Worm (Caenorhabditis elegans) whole organism, young adult: ENCODE data around the gene cacn-1.

Experiments
- B0336.3 ChIP-seq: fragments of 200-800 bp; sonication (Bioruptor generic); IDR thresholded peaks from 2 replicates; pipeline ENCODE4 v1.3.6; 2022; ENCODE audit warnings: missing genetic modification characterization, missing compliant biosample characterization
- C17E4.6 ChIP-seq: fragments of 200-800 bp; sonication (Bioruptor generic); IDR thresholded peaks from 2 replicates; pipeline ENCODE4 v1.3.6; 2022; ENCODE audit warnings: missing genetic modification reagents, missing genetic modification characterization, missing compliant biosample characterization
- D2030.7 ChIP-seq: fragments of 200-800 bp; sonication (Bioruptor generic); IDR thresholded peaks from 2 replicates; pipeline ENCODE4 v1.3.6; 2022; ENCODE audit warnings: missing genetic modification reagents, missing genetic modification characterization, missing compliant biosample characterization
- F10E7.11 ChIP-seq: sonication (generic microtip); optimal IDR thresholded peaks from 2 replicates; lab custom pipeline; 2017; ENCODE audit warnings: mild to moderate bottlenecking, missing genetic modification characterization, moderate library complexity, missing compliant biosample characterization
- F33H1.4 ChIP-seq: fragments of 200-800 bp; sonication (Bioruptor generic); IDR thresholded peaks from 2 replicates; pipeline ENCODE4 v1.3.6; 2022; ENCODE audit warnings: missing genetic modification reagents, missing genetic modification characterization, missing compliant biosample characterization
- F37B4.10 ChIP-seq: fragments of 200-800 bp; sonication (Bioruptor generic); IDR thresholded peaks from 2 replicates; pipeline ENCODE4 v1.3.6; 2022; ENCODE audit warnings: missing genetic modification characterization, missing compliant biosample characterization
- F57A8.1 ChIP-seq: fragments of 200-800 bp; sonication (Bioruptor generic); optimal IDR thresholded peaks from 2 replicates; lab custom pipeline; 2018; ENCODE audit warnings: mild to moderate bottlenecking, missing genetic modification characterization, moderate library complexity, missing compliant biosample characterization
- K11D2.4 ChIP-seq: fragments of 200-800 bp; sonication (Bioruptor generic); IDR thresholded peaks from 2 replicates; pipeline ENCODE4 v1.3.6; 2022; ENCODE audit warnings: missing genetic modification reagents, missing genetic modification characterization, missing compliant biosample characterization
- Y67H2A.10 ChIP-seq: fragments of 200-800 bp; sonication (Bioruptor generic); conservative IDR thresholded peaks from 2 replicates; pipeline ENCODE4 v1.3.6; 2022; ENCODE audit warnings: missing genetic modification reagents, missing genetic modification characterization, missing compliant biosample characterization
- ZK185.1 ChIP-seq: sonication (generic microtip); optimal IDR thresholded peaks from 2 replicates; lab custom pipeline; 2016; ENCODE audit warnings: mild to moderate bottlenecking, missing genetic modification characterization, missing compliant biosample characterization; ENCODE audit not compliant: poor library complexity, severe bottlenecking
- akir-1 ChIP-seq: fragments of 200-800 bp; sonication (Bioruptor generic); optimal IDR thresholded peaks from 2 replicates; lab custom pipeline; 2018; ENCODE audit warnings: mild to moderate bottlenecking, missing genetic modification characterization, moderate library complexity, missing compliant biosample characterization
- ama-1 ChIP-seq, 3 experiments: fragments of 150-350 bp in 1 of 3; sonication (generic microtip) in 2 of 3; optimal IDR thresholded peaks; 2 replicates each; lab custom pipeline; 2014 to 2018; ENCODE audit warnings: missing biosample characterization in 2 of 3, missing genetic modification characterization in 2 of 3, missing genetic modification reagents in 2 of 3
- aptf-3 ChIP-seq: fragments of 200-800 bp; sonication (Bioruptor generic); IDR thresholded peaks from 2 replicates; pipeline ENCODE4 v1.3.6; 2022; ENCODE audit warnings: missing genetic modification characterization, missing compliant biosample characterization
- atf-7 ChIP-seq: sonication (generic microtip); optimal IDR thresholded peaks from 2 replicates; lab custom pipeline; 2017; ENCODE audit warnings: mild to moderate bottlenecking, missing genetic modification characterization, missing compliant biosample characterization
- attf-3 ChIP-seq: fragments of 200-800 bp; sonication (Bioruptor generic); conservative IDR thresholded peaks from 2 replicates; pipeline ENCODE4 v1.3.6; 2022; ENCODE audit warnings: missing genetic modification reagents, missing genetic modification characterization, missing compliant biosample characterization
- attf-5 ChIP-seq: fragments of 200-800 bp; sonication (Bioruptor generic); optimal IDR thresholded peaks from 2 replicates; lab custom pipeline; 2018; ENCODE audit warnings: mild to moderate bottlenecking, missing genetic modification characterization, missing compliant biosample characterization
- bed-1 ChIP-seq: fragments of 200-800 bp; sonication (Bioruptor generic); IDR thresholded peaks from 2 replicates; pipeline ENCODE4 v1.3.6; 2022; ENCODE audit warnings: missing genetic modification reagents, missing genetic modification characterization, missing compliant biosample characterization
- cebp-1 ChIP-seq, 2 experiments: fragments of 200-800 bp in 1 of 2; sonication (Bioruptor generic) in 1 of 2; sonication (generic microtip) in 1 of 2; IDR thresholded peaks in 1 of 2; optimal IDR thresholded peaks in 1 of 2; 2 replicates each; pipeline versions ENCODE4 v1.3.6 to Lab custom; 2017 to 2022; ENCODE audit warnings: missing compliant biosample characterization in 2 of 2, missing genetic modification characterization in 2 of 2, mild to moderate bottlenecking in 1 of 2, missing genetic modification reagents in 1 of 2, moderate library complexity in 1 of 2
- ceh-100 ChIP-seq: fragments of 200-800 bp; sonication (Bioruptor generic); IDR thresholded peaks from 2 replicates; pipeline ENCODE4 v1.3.6; 2022; ENCODE audit warnings: missing genetic modification reagents, missing genetic modification characterization, missing compliant biosample characterization
- ceh-27 ChIP-seq: fragments of 200-800 bp; sonication (Bioruptor generic); optimal IDR thresholded peaks from 2 replicates; lab custom pipeline; 2018; ENCODE audit warnings: mild to moderate bottlenecking, missing genetic modification characterization, moderate library complexity, missing compliant biosample characterization
- ceh-79 ChIP-seq: sonication (generic microtip); optimal IDR thresholded peaks from 2 replicates; lab custom pipeline; 2017; ENCODE audit warnings: mild to moderate bottlenecking, missing genetic modification characterization, missing compliant biosample characterization
- ceh-91 ChIP-seq: fragments of 200-800 bp; sonication (Bioruptor generic); IDR thresholded peaks from 2 replicates; pipeline ENCODE4 v1.3.6; 2022; ENCODE audit warnings: missing genetic modification reagents, missing genetic modification characterization, missing compliant biosample characterization
- chd-7 ChIP-seq: sonication (generic microtip); optimal IDR thresholded peaks from 2 replicates; lab custom pipeline; 2016; ENCODE audit warnings: mild to moderate bottlenecking, missing genetic modification characterization, moderate library complexity, missing compliant biosample characterization
- die-1 ChIP-seq: sonication (generic microtip); optimal IDR thresholded peaks from 2 replicates; lab custom pipeline; 2016; ENCODE audit warnings: missing genotype, mild to moderate bottlenecking, missing genetic modification characterization, missing compliant biosample characterization
- egl-18 ChIP-seq: fragments of 200-800 bp; sonication (Bioruptor generic); IDR thresholded peaks from 2 replicates; pipeline ENCODE4 v1.3.6; 2022; ENCODE audit warnings: missing genetic modification reagents, missing genetic modification characterization, missing compliant biosample characterization
- egrh-3 ChIP-seq: fragments of 200-800 bp; sonication (Bioruptor generic); IDR thresholded peaks from 2 replicates; pipeline ENCODE4 v1.3.6; 2022; ENCODE audit warnings: missing genetic modification reagents, missing genetic modification characterization, missing compliant biosample characterization
- hlh-12 ChIP-seq: sonication (generic microtip); optimal IDR thresholded peaks from 2 replicates; lab custom pipeline; 2016; ENCODE audit warnings: missing genetic modification characterization, missing compliant biosample characterization
- hsf-1 ChIP-seq: fragments of 200-800 bp; sonication (Bioruptor generic); IDR thresholded peaks from 2 replicates; pipeline ENCODE4 v1.3.6; 2022; ENCODE audit warnings: missing genetic modification reagents, missing genetic modification characterization, missing compliant biosample characterization
- lin-35 ChIP-seq, 3 experiments: fragments of 150-350 bp in 2 of 3; sonication (generic microtip) in 1 of 3; optimal IDR thresholded peaks; 2 replicates each; lab custom pipeline; 2014 to 2018; ENCODE audit warnings: missing biosample characterization in 3 of 3, missing genetic modification characterization in 3 of 3, missing genetic modification reagents in 3 of 3
- lin-40 ChIP-seq: sonication (generic microtip); optimal IDR thresholded peaks from 2 replicates; lab custom pipeline; 2016; ENCODE audit warnings: missing genetic modification characterization, mild to moderate bottlenecking, missing compliant biosample characterization, missing genotype, missing genetic modification reagents
- lin-54 ChIP-seq: fragments of 200-800 bp; sonication (Bioruptor generic); optimal IDR thresholded peaks from 2 replicates; lab custom pipeline; 2018; ENCODE audit warnings: mild to moderate bottlenecking, missing genetic modification characterization, missing compliant biosample characterization
- lsy-27 ChIP-seq: sonication (generic microtip); optimal IDR thresholded peaks from 2 replicates; lab custom pipeline; 2017; ENCODE audit warnings: missing genetic modification characterization, mild to moderate bottlenecking, missing compliant biosample characterization, antibody characterized with exemption, missing genotype, borderline replicate concordance; ENCODE audit not compliant: insufficient read depth
- madf-3 ChIP-seq: fragments of 200-800 bp; sonication (Bioruptor generic); IDR thresholded peaks from 2 replicates; pipeline ENCODE4 v1.3.6; 2022; ENCODE audit warnings: missing genetic modification reagents, missing genetic modification characterization, missing compliant biosample characterization
- madf-8 ChIP-seq: fragments of 200-800 bp; sonication (Bioruptor generic); conservative IDR thresholded peaks from 2 replicates; pipeline ENCODE4 v1.3.6; 2022; ENCODE audit warnings: missing genetic modification reagents, missing genetic modification characterization, missing compliant biosample characterization
- mel-28 ChIP-seq: sonication (generic microtip); optimal IDR thresholded peaks from 2 replicates; lab custom pipeline; 2016; ENCODE audit warnings: borderline replicate concordance, mild to moderate bottlenecking, missing genetic modification characterization, missing compliant biosample characterization
- nfya-2 ChIP-seq: fragments of 200-800 bp; sonication (Bioruptor generic); IDR thresholded peaks from 2 replicates; pipeline ENCODE4 v1.3.6; 2022; ENCODE audit warnings: missing genetic modification reagents, missing genetic modification characterization, missing compliant biosample characterization
- nfyb-1 ChIP-seq: fragments of 200-800 bp; sonication (Bioruptor generic); IDR thresholded peaks from 2 replicates; pipeline ENCODE4 v1.3.6; 2022; ENCODE audit warnings: missing genetic modification reagents, missing genetic modification characterization, missing compliant biosample characterization
- nhr-120 ChIP-seq: fragments of 200-800 bp; sonication (Bioruptor generic); IDR thresholded peaks from 2 replicates; pipeline ENCODE4 v1.3.6; 2022; ENCODE audit warnings: missing genetic modification characterization, missing compliant biosample characterization
- pha-4 ChIP-seq: fragments of 150-350 bp; sonication (generic microtip); optimal IDR thresholded peaks from 2 replicates; lab custom pipeline; 2014; ENCODE audit warnings: missing biosample characterization, missing genetic modification reagents, missing genetic modification characterization
- snpc-1.1 ChIP-seq: sonication (generic microtip); optimal IDR thresholded peaks from 2 replicates; lab custom pipeline; 2017; ENCODE audit warnings: missing genetic modification characterization, mild to moderate bottlenecking, missing compliant biosample characterization, antibody characterized with exemption, moderate library complexity, missing genotype, missing genetic modification reagents; ENCODE audit not compliant: insufficient read depth
- snpc-4 ChIP-seq, 5 experiments: fragments of 150-350 bp in 1 of 5; sonication (generic microtip) in 4 of 5; optimal IDR thresholded peaks; 2 replicates each; lab custom pipeline; 2014 to 2018; ENCODE audit warnings: missing genetic modification characterization in 5 of 5, missing biosample characterization in 3 of 5, antibody characterized with exemption in 2 of 5, mild to moderate bottlenecking in 2 of 5, missing compliant biosample characterization in 2 of 5, missing genotype in 2 of 5, moderate library complexity in 2 of 5, missing genetic modification reagents in 1 of 5
- unc-130 ChIP-seq: sonication (generic microtip); optimal IDR thresholded peaks from 2 replicates; lab custom pipeline; 2016; ENCODE audit warnings: missing genetic modification reagents, missing genetic modification characterization, missing compliant biosample characterization
- ztf-22 ChIP-seq: fragments of 200-800 bp; sonication (Bioruptor generic); optimal IDR thresholded peaks from 2 replicates; lab custom pipeline; 2018; ENCODE audit warnings: mild to moderate bottlenecking, missing genetic modification characterization, moderate library complexity, missing compliant biosample characterization
- ztf-25 ChIP-seq: fragments of 200-800 bp; sonication (Bioruptor generic); IDR thresholded peaks from 2 replicates; pipeline ENCODE4 v1.3.6; 2022; ENCODE audit warnings: missing genetic modification reagents, missing genetic modification characterization, missing compliant biosample characterization
- ztf-28 ChIP-seq: fragments of 200-800 bp; sonication (Bioruptor generic); IDR thresholded peaks from 2 replicates; pipeline ENCODE4 v1.3.6; 2022; ENCODE audit warnings: missing genetic modification reagents, missing genetic modification characterization, missing compliant biosample characterization
- ztf-6 ChIP-seq: fragments of 200-800 bp; sonication (Bioruptor generic); IDR thresholded peaks from 2 replicates; pipeline ENCODE4 v1.3.6; 2022; ENCODE audit warnings: missing genetic modification reagents, missing genetic modification characterization, missing compliant biosample characterization

cacn-1 gene

DNA sequence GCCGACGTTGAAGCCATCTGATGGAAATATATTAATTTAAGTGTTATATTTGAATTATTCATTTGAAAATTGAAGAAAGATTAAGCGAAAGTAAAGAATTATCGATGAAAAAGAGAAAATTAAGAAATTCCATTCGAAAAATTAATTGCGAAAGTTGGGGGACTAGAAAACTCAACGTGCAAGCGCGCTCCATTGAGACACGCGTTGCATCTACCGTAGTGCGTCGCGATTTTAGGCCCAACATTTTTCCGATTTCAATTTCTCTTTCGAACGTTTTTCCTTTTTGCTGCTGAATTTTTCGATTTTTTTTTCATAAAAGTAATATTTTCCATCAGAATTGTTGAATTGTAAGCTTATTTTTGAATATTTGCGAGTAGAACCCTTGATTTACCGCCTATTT is 12.4 kb upstream of the cacn-1 start, which contains the start of gene Y48B6A.1 (continued):
- TF ChIP-seq die-1 (tag; lab: Kevin White, UChicago) (peak; percentile 2), attf-3 (peak; percentile 66), nfya-2 (GFP tag; lab: Robert Waterston, UW) (no peak), ceh-91 (GFP tag; lab: Robert Waterston, UW) (peak; percentile 87), ceh-27 (GFP tag; lab: Kevin White, UChicago) (peak; percentile 96), F10E7.11 (tag; lab: Kevin White, UChicago) (no peak), chd-7 (tag; lab: Kevin White, UChicago) (peak; percentile 30), cebp-1 (GFP tag; IDR thresholded peaks at IDR 0.05; lab: Robert Waterston, UW) (peak; percentile 81), cebp-1 (tag; optimal IDR thresholded peaks at IDR 0.05; lab: Kevin White, UChicago) (peak; percentile 88), lin-40 (tag; lab: Kevin White, UChicago) (peak; percentile 82), ztf-28 (peak; percentile 96), ztf-6 (GFP tag; lab: Robert Waterston, UW) (peak; percentile 88), madf-3 (GFP tag; lab: Robert Waterston, UW) (peak; percentile 99), ZK185.1 (tag; lab: Kevin White, UChicago) (no peak), nhr-120 (no peak), Y67H2A.10 (GFP tag; lab: Robert Waterston, UW) (peak; percentile 76), unc-130 (GFP tag; lab: Kevin White, UChicago) (peak; percentile 93), ama-1 (optimal IDR thresholded peaks at IDR 0.05; lab: Kevin White, UChicago) (no peak), ama-1 (GFP tag; optimal IDR thresholded peaks at IDR 0.05; lab: Kevin White, UChicago) (no peak), lin-54 (peak; percentile 87), lin-35 (GFP tag; optimal IDR thresholded peaks at IDR 0.05; lab: Kevin White, UChicago) (peak in 2 of 3 experiments; percentile 39 to 90), ceh-79 (no peak), attf-5 (peak; percentile 98), ztf-25 (GFP tag; lab: Robert Waterston, UW) (peak; percentile 90), nfyb-1 (GFP tag; lab: Robert Waterston, UW) (0 out of 2 replicates have a peak, but pooled peaks have one; percentile 40), lsy-27 (tag; lab: Kevin White, UChicago) (no peak), bed-1 (no peak), hlh-12 (tag; lab: Kevin White, UChicago) (no peak), D2030.7 (GFP tag; lab: Robert Waterston, UW) (peak; percentile 95), F57A8.1 (GFP tag; lab: Kevin White, UChicago) (peak; percentile 36), aptf-3 (no peak), K11D2.4 (GFP tag; lab: Robert Waterston, UW) (peak; percentile 86), snpc-4 (GFP tag; optimal IDR thresholded peaks at IDR 0.05; lab: Kevin White, UChicago) (peak; percentile 49), snpc-4 (tag; optimal IDR thresholded peaks at IDR 0.05; lab: Kevin White, UChicago) (peak; percentile 73 to 90 (median 78)), akir-1 (GFP tag; lab: Kevin White, UChicago) (no peak), F37B4.10 (GFP tag; lab: Robert Waterston, UW) (no peak), C17E4.6 (GFP tag; lab: Robert Waterston, UW) (0 out of 2 replicates have a peak, but pooled peaks have one; percentile 20), snpc-1.1 (peak; percentile 64), F33H1.4 (GFP tag; lab: Robert Waterston, UW) (peak; percentile 76), madf-8 (GFP tag; lab: Robert Waterston, UW) (peak; percentile 68), egl-18 (GFP tag; lab: Robert Waterston, UW) (no peak), mel-28 (tag; lab: Kevin White, UChicago) (no peak), ztf-22 (GFP tag; lab: Kevin White, UChicago) (no peak), ceh-100 (GFP tag; lab: Robert Waterston, UW) (peak; percentile 89), pha-4 (tag; lab: Kevin White, UChicago) (peak; percentile 29), B0336.3 (GFP tag; lab: Robert Waterston, UW) (peak; percentile 62; the same call in 1 of the 2 replicates), egrh-3 (GFP tag; lab: Robert Waterston, UW) (peak; percentile 82), hsf-1 (GFP tag; lab: Robert Waterston, UW) (peak; percentile 49; the same call in 1 of the 2 replicates), atf-7 (peak; percentile 21)
